Worm (Caenorhabditis elegans): ENCODE data around the gene col-42.

ce11 chrV:18656363-18656762, 18.1 kb downstream of the col-42 start:
- TF ChIP-seq lin-15B (tag; optimal IDR thresholded peaks at IDR 0.05) (no peak), aly-2 (tag; optimal IDR thresholded peaks at IDR 0.05) (no peak), skn-1 (tag; optimal IDR thresholded peaks at IDR 0.05) (no peak), nhr-11 (tag; optimal IDR thresholded peaks at IDR 0.05) (no peak)
